Fruit fly (Drosophila melanogaster): ENCODE data around the gene ATPsynE.

The ATPsynE gene

DNA sequence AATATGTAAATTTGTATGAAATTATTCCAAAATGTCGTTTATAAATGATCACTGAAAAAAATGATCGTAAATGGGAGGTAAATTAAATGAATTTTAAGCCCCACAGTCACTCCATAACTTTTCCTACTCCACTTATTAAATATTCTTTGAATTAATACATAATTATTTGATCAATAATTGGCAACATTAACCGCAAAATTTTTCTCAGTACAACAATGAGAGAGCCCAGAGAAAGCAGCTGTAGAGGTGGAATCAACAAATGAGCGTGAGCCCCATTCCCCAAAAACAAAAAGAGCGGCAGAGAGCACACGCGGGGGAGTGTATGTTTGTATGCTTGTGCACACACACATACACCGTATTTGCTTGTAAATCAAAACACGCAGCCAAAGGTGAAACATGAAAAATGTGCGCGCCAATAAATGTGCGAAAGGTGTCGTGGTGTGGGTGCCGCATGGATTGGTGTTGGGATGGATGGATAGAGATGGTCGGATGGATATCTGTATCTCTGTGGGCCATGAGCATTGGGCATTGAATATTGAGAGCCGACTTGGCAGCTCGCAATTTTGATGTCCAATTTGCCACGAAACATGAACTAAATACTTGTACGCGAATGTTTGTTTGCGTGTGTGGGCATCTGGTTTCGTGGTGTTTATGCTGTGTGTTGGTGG is 42.9 kb upstream of the ATPsynE start (continued):
- TF ChIP-seq CG11902 (GFP tag; optimal IDR thresholded peaks at IDR 0.05) (peak; percentile 96), CG3919 (GFP tag; optimal IDR thresholded peaks at IDR 0.05) (peak; percentile 99), Smox (GFP tag; optimal IDR thresholded peaks at IDR 0.05) (peak; percentile 98), fkh (GFP tag; optimal IDR thresholded peaks at IDR 0.05) (peak; percentile 63), salr (GFP tag; optimal IDR thresholded peaks at IDR 0.05) (peak; percentile 92 to 97), dac (GFP tag; optimal IDR thresholded peaks at IDR 0.05) (peak; percentile 92), Hr4 (GFP tag; optimal IDR thresholded peaks at IDR 0.05) (peak; percentile 99), net (GFP tag; optimal IDR thresholded peaks at IDR 0.05) (peak; percentile 98), Lpt (GFP tag; optimal IDR thresholded peaks at IDR 0.05) (peak; percentile 98), CG6808 (GFP tag; optimal IDR thresholded peaks at IDR 0.05) (peak; percentile 92), Eip93F (GFP tag; optimal IDR thresholded peaks at IDR 0.05) (peak; percentile 90), CG8119 (GFP tag; IDR thresholded peaks at IDR 0.05) (no peak), pdm3 (GFP tag; optimal IDR thresholded peaks at IDR 0.05) (peak; percentile 98), fd85E (GFP tag; optimal IDR thresholded peaks at IDR 0.05) (peak; percentile 88), achi (GFP tag; optimal IDR thresholded peaks at IDR 0.05) (peak; percentile 97), Sox102F (GFP tag; optimal IDR thresholded peaks at IDR 0.05) (peak; percentile 98), cyc (GFP tag; optimal IDR thresholded peaks at IDR 0.05) (peak; percentile 97), CG4318 (GFP tag; optimal IDR thresholded peaks at IDR 0.05) (peak; percentile 98), svp (GFP tag) (peak; percentile 99)

dm6 chr3R:14284422-14284760 is 42.4 kb upstream of the ATPsynE start:
- peak; percentile 12 for TF ChIP-seq CG6276 (GFP tag; optimal IDR thresholded peaks at IDR 0.05)
- TF ChIP-seq topi (GFP tag; optimal IDR thresholded peaks at IDR 0.05), result no peak
- peak; percentile 59 for TF ChIP-seq fkh (GFP tag; optimal IDR thresholded peaks at IDR 0.05)
- no peak for TF ChIP-seq Sox14 (GFP tag; optimal IDR thresholded peaks at IDR 0.05)
- TF ChIP-seq Hr4 (GFP tag; optimal IDR thresholded peaks at IDR 0.05), result peak; percentile 56
- TF ChIP-seq Blimp-1 (GFP tag; optimal IDR thresholded peaks at IDR 0.05), result no peak
- TF ChIP-seq spab (GFP tag; optimal IDR thresholded peaks at IDR 0.05), result no peak
- TF ChIP-seq salr (GFP tag; optimal IDR thresholded peaks at IDR 0.05), result no peak
- no peak for TF ChIP-seq CG6792 (GFP tag; optimal IDR thresholded peaks at IDR 0.05)
- TF ChIP-seq CG32006 (GFP tag; optimal IDR thresholded peaks at IDR 0.05), result peak; percentile 48

DNA sequence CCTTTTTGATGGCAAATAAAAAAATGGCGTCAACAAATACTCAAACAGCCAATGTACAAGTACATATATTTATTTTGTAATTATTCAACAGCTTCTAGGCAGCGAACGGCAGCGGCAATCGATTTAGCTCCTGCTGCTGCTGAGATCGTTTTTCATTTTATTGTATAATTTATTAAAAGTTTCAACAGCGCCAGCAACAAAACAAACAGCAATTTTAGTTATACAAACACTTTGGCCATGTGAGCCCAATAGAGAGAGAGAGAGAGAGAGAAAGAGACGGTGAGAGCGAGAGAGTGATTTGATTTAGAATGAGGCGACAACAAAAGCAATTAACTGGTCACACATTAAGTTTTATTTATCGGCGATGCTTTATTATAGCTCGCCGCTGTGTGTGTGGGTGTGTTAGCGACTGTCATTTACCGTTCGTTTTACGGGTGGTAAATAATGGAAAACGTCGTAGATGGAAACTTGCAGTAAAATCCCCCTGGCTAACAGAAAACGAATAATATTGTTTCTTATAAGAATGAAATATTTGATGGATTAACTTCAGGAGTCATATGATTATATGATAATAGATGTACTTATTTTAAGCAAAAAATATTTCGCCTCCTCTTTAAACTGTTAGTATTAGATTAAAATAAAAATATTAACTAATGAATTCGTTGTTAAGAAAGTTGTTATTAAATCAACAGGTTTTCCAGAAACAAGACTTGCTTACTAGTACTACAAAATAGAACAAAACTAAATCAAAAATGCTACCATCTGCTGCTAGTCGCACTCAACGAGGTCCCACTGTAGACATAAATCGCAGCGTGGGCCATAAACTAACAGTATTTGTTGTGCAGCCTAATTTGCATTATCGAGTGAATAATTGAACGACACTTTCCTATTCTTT is 41.4 kb upstream of the ATPsynE start:
- TF ChIP-seq Eip75B (GFP tag; optimal IDR thresholded peaks at IDR 0.05) (no peak), fd59A (GFP tag; optimal IDR thresholded peaks at IDR 0.05) (no peak), fkh (GFP tag; optimal IDR thresholded peaks at IDR 0.05) (peak; percentile 85), eg (GFP tag; IDR thresholded peaks at IDR 0.05) (no peak), Ets96B (tag; optimal IDR thresholded peaks at IDR 0.05) (no peak), CG32006 (GFP tag; optimal IDR thresholded peaks at IDR 0.05) (peak; percentile 19), CG9139 (GFP tag; optimal IDR thresholded peaks at IDR 0.05) (no peak), CG11762 (GFP tag; optimal IDR thresholded peaks at IDR 0.05; ENCODE audit: insufficient read depth) (no peak), net (GFP tag; optimal IDR thresholded peaks at IDR 0.05) (no peak), Gug (GFP tag; IDR thresholded peaks at IDR 0.05) (no peak), salr (GFP tag; optimal IDR thresholded peaks at IDR 0.05) (no peak), CG8632 (GFP tag; optimal IDR thresholded peaks at IDR 0.05) (no peak), Sox15 (GFP tag; optimal IDR thresholded peaks at IDR 0.05) (no peak), acj6 (GFP tag; optimal IDR thresholded peaks at IDR 0.05) (no peak), dac (GFP tag; optimal IDR thresholded peaks at IDR 0.05) (no peak), cyc (GFP tag; optimal IDR thresholded peaks at IDR 0.05) (no peak), Hr38 (GFP tag; optimal IDR thresholded peaks at IDR 0.05) (no peak), fd85E (GFP tag; optimal IDR thresholded peaks at IDR 0.05) (no peak), vri (GFP tag; optimal IDR thresholded peaks at IDR 0.05) (no peak), spab (GFP tag; optimal IDR thresholded peaks at IDR 0.05) (no peak), achi (GFP tag; optimal IDR thresholded peaks at IDR 0.05) (no peak), Eip78C (GFP tag) (peak; percentile 61), CG1621 (tag; optimal IDR thresholded peaks at IDR 0.05) (no peak), Smox (GFP tag; optimal IDR thresholded peaks at IDR 0.05) (no peak), Blimp-1 (GFP tag; optimal IDR thresholded peaks at IDR 0.05) (no peak), CG15336 (GFP tag; IDR thresholded peaks at IDR 0.05) (no peak), Hr4 (GFP tag; optimal IDR thresholded peaks at IDR 0.05) (peak; percentile 33), CG34406 (GFP tag; optimal IDR thresholded peaks at IDR 0.05) (no peak), CG6854 (GFP tag; optimal IDR thresholded peaks at IDR 0.05) (no peak), ss (GFP tag; optimal IDR thresholded peaks at IDR 0.05) (no peak), CG8119 (GFP tag; IDR thresholded peaks at IDR 0.05) (no peak)
